Worm (Caenorhabditis elegans) whole organism, L2 larva: ENCODE measurements around the gene rfp-1.

Experiments used
- C34F6.9 ChIP-seq: fragments of 150-350 bp; optimal IDR thresholded peaks from 2 replicates; lab custom pipeline; 2014; ENCODE audit warnings: missing biosample characterization, missing genetic modification characterization
- elt-3 ChIP-seq: sonication (generic microtip); optimal IDR thresholded peaks from 2 replicates; lab custom pipeline; 2017; ENCODE audit warnings: missing biosample characterization, missing genetic modification characterization
- sem-4 ChIP-seq: fragments of 150-350 bp; optimal IDR thresholded peaks from 2 replicates; lab custom pipeline; 2014; ENCODE audit warnings: missing biosample characterization, missing genetic modification reagents, missing genetic modification characterization
- unc-55 ChIP-seq: fragments of 150-350 bp; sonication (generic microtip); optimal IDR thresholded peaks from 3 replicates; lab custom pipeline; 2014; ENCODE audit warnings: missing biosample characterization, missing genetic modification reagents, missing genetic modification characterization
- unc-62 ChIP-seq: fragments of 150-350 bp; optimal IDR thresholded peaks from 2 replicates; lab custom pipeline; 2014; ENCODE audit warnings: missing biosample characterization, missing genetic modification reagents, missing genetic modification characterization
- ztf-4 ChIP-seq: fragments of 150-350 bp; optimal IDR thresholded peaks from 2 replicates; lab custom pipeline; 2014; ENCODE audit warnings: missing biosample characterization, missing genetic modification characterization

ce11 chrIII:8402633-8403032 lies 44.2 kb downstream of the rfp-1 start:
- TF ChIP-seq unc-62 (GFP tag; lab: Kevin White, UChicago): no peak
- no peak for TF ChIP-seq sem-4 (tag; lab: Kevin White, UChicago)
- TF ChIP-seq C34F6.9 (tag; lab: Kevin White, UChicago): no peak
- no peak for TF ChIP-seq elt-3
- TF ChIP-seq ztf-4: no peak
- TF ChIP-seq unc-55: no peak
